Worm (Caenorhabditis elegans): ENCODE data around the gene emc-3.
A peak's percentile ranks its signal among the peaks of the same experiment; 100 is the strongest.

DNA sequence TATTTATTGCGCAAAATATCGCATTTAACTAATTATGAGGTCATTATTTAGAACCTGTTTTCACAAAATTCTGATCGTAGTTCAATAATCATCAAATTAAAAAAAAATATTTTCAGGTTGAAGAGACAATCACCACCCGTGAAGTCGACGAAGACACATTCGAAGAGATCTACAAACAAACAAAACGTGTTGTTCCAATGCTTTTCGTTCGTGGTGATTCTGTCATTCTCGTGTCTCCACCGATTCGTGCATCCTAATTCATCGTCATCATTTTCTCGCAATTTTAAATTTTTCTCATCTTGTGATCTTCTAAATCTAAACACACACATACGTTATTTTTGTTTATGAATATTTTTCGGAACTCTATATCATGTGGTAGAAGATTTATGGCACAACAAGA is 7.1 kb upstream of the emc-3 start:
- TF ChIP-seq nhr-28 (tag; optimal IDR thresholded peaks at IDR 0.05) (no peak), nhr-237 (tag; optimal IDR thresholded peaks at IDR 0.05) (no peak), snu-23 (GFP tag; optimal IDR thresholded peaks at IDR 0.05) (peak; percentile 17)

Measured in whole organism, L1 larva.